Worm (Caenorhabditis elegans): Measurements from ENCODE around the gene tbx-32.
A peak's percentile ranks its signal among the peaks of the same experiment; 100 is the strongest.

Gene tbx-32

ce11 chrX:1627013-1627412 lies 28.3 kb upstream of the tbx-32 start:
- peak; percentile 98 for TF ChIP-seq nhr-43 (tag; optimal IDR thresholded peaks at IDR 0.05; ENCODE audit: poor library complexity, severe bottlenecking)
- TF ChIP-seq nhr-12 (tag; optimal IDR thresholded peaks at IDR 0.05), result peak; percentile 21
- TF ChIP-seq daf-12 (tag; optimal IDR thresholded peaks at IDR 0.05), result peak; percentile 72
- peak; percentile 36 for TF ChIP-seq fkh-2 (tag; optimal IDR thresholded peaks at IDR 0.05)
- no peak for TF ChIP-seq sea-2 (GFP tag; optimal IDR thresholded peaks at IDR 0.05)
- TF ChIP-seq nfya-1 (tag; optimal IDR thresholded peaks at IDR 0.05; ENCODE audit: insufficient read depth), result peak; percentile 89
- peak; percentile 92 for TF ChIP-seq snpc-4 (tag; optimal IDR thresholded peaks at IDR 0.05)
- TF ChIP-seq unc-62 (GFP tag; optimal IDR thresholded peaks at IDR 0.05), result peak; percentile 89
- TF ChIP-seq nhr-25 (tag; optimal IDR thresholded peaks at IDR 0.05), result peak; percentile 84
- TF ChIP-seq pha-4 (tag; optimal IDR thresholded peaks at IDR 0.05), result peak; percentile 98
- no peak for TF ChIP-seq mml-1 (tag; optimal IDR thresholded peaks at IDR 0.05)
- TF ChIP-seq ama-1 (optimal IDR thresholded peaks at IDR 0.05), result no peak
- peak; percentile 97 for TF ChIP-seq egl-27 (tag; optimal IDR thresholded peaks at IDR 0.05)
- peak; percentile 91 for TF ChIP-seq R02D3.7 (tag; optimal IDR thresholded peaks at IDR 0.05)
- peak; percentile 62 for TF ChIP-seq ZK546.5 (tag; optimal IDR thresholded peaks at IDR 0.05)
- TF ChIP-seq nhr-28 (tag; optimal IDR thresholded peaks at IDR 0.05), result peak; percentile 90
- TF ChIP-seq lsy-12 (tag; optimal IDR thresholded peaks at IDR 0.05), result peak; percentile 94
- peak; percentile 89 for TF ChIP-seq nhr-76 (tag; optimal IDR thresholded peaks at IDR 0.05)
- peak; percentile 56 for TF ChIP-seq ceh-16 (tag; optimal IDR thresholded peaks at IDR 0.05)
- TF ChIP-seq lin-39 (tag; optimal IDR thresholded peaks at IDR 0.05), result peak; percentile 96
- peak; percentile 96 for TF ChIP-seq nhr-23 (tag; optimal IDR thresholded peaks at IDR 0.05)
- TF ChIP-seq tbx-2 (tag; optimal IDR thresholded peaks at IDR 0.05), result peak; percentile 98
- peak; percentile 97 for TF ChIP-seq fos-1 (tag; optimal IDR thresholded peaks at IDR 0.05)
- TF ChIP-seq lin-15B (tag; optimal IDR thresholded peaks at IDR 0.05), result peak; percentile 23
- peak; percentile 14 for TF ChIP-seq ztf-11 (tag; optimal IDR thresholded peaks at IDR 0.05)
- TF ChIP-seq egl-5 (tag; optimal IDR thresholded peaks at IDR 0.05), result peak; percentile 80
- TF ChIP-seq jun-1 (tag; optimal IDR thresholded peaks at IDR 0.05), result peak; percentile 99
- peak; percentile 100 for TF ChIP-seq ceh-28 (tag; optimal IDR thresholded peaks at IDR 0.05)
- peak; percentile 96 for TF ChIP-seq skn-1 (tag; optimal IDR thresholded peaks at IDR 0.05)
- TF ChIP-seq ceh-9 (tag; optimal IDR thresholded peaks at IDR 0.05), result peak; percentile 89
- peak; percentile 54 for TF ChIP-seq unc-39 (tag; optimal IDR thresholded peaks at IDR 0.05)
- peak; percentile 97 for TF ChIP-seq hmg-11 (tag; optimal IDR thresholded peaks at IDR 0.05)
- peak; percentile 45 for TF ChIP-seq elt-1 (tag; optimal IDR thresholded peaks at IDR 0.05)
- TF ChIP-seq eor-1 (tag; optimal IDR thresholded peaks at IDR 0.05), result peak in 1 of 2 experiments; percentile 74
- TF ChIP-seq zag-1 (tag; optimal IDR thresholded peaks at IDR 0.05), result peak; percentile 83
- peak in 2 of 3 experiments; percentile 84 to 98 for TF ChIP-seq elt-3 (tag; optimal IDR thresholded peaks at IDR 0.05)
- peak; percentile 78 for TF ChIP-seq elt-2 (tag; optimal IDR thresholded peaks at IDR 0.05)
- TF ChIP-seq nhr-67 (tag; optimal IDR thresholded peaks at IDR 0.05), result peak; percentile 69
- TF ChIP-seq mdl-1 (tag; optimal IDR thresholded peaks at IDR 0.05), result peak; percentile 27
- peak; percentile 99 for TF ChIP-seq fkh-10 (GFP tag; optimal IDR thresholded peaks at IDR 0.05)
- peak; percentile 83 for TF ChIP-seq nhr-237 (tag; optimal IDR thresholded peaks at IDR 0.05)
- peak; percentile 57 for TF ChIP-seq ztf-4 (tag; optimal IDR thresholded peaks at IDR 0.05)
- peak; percentile 83 for TF ChIP-seq aly-2 (tag; optimal IDR thresholded peaks at IDR 0.05)
- TF ChIP-seq ceh-82 (tag; optimal IDR thresholded peaks at IDR 0.05), result peak; percentile 97
- TF ChIP-seq pqm-1 (tag; optimal IDR thresholded peaks at IDR 0.05), result peak; percentile 88
- TF ChIP-seq nhr-11 (tag; optimal IDR thresholded peaks at IDR 0.05), result peak; percentile 95
- TF ChIP-seq nhr-77 (tag; optimal IDR thresholded peaks at IDR 0.05), result peak; percentile 98

Data from whole organism, L3 larva.